Worm (Caenorhabditis elegans): ENCODE results near the gene upp-1.

Gene upp-1

ce11 chrIII:7659440-7659839 lies 16.5 kb upstream of the upp-1 start (continued):
- no peak for TF ChIP-seq F23B12.7 (tag; optimal IDR thresholded peaks at IDR 0.05; ENCODE audit: insufficient read depth)
- TF ChIP-seq snpc-3.4 (tag; optimal IDR thresholded peaks at IDR 0.05), result no peak
- peak; percentile 6 for TF ChIP-seq ztf-18 (tag; optimal IDR thresholded peaks at IDR 0.05)
- no peak for TF ChIP-seq aptf-3 (GFP tag; IDR thresholded peaks at IDR 0.05)
- TF ChIP-seq attf-3 (GFP tag; conservative IDR thresholded peaks at IDR 0.05), result no peak
- TF ChIP-seq snpc-4 (GFP tag; optimal IDR thresholded peaks at IDR 0.05), result no peak
- no peak for TF ChIP-seq snpc-4 (tag; optimal IDR thresholded peaks at IDR 0.05)
- TF ChIP-seq repo-1 (tag; optimal IDR thresholded peaks at IDR 0.05), result no peak
- TF ChIP-seq lin-35 (GFP tag; optimal IDR thresholded peaks at IDR 0.05), result no peak
- peak; percentile 41; the same call in 1 of the 2 replicates for TF ChIP-seq K11D2.4 (GFP tag; IDR thresholded peaks at IDR 0.05)
- no peak for TF ChIP-seq nhr-80 (tag; optimal IDR thresholded peaks at IDR 0.05)
- TF ChIP-seq ceh-58 (GFP tag; IDR thresholded peaks at IDR 0.05), result no peak
- no peak for TF ChIP-seq hmg-20 (GFP tag; IDR thresholded peaks at IDR 0.05)
- TF ChIP-seq unc-62 (GFP tag; optimal IDR thresholded peaks at IDR 0.05), result no peak
- TF ChIP-seq Y95B8A.8 (GFP tag; IDR thresholded peaks at IDR 0.05), result no peak
- peak; percentile 96 for TF ChIP-seq zfh-2 (GFP tag; conservative IDR thresholded peaks at IDR 0.05)
- peak; percentile 75; the same call in 1 of the 2 replicates for TF ChIP-seq egrh-3 (GFP tag; IDR thresholded peaks at IDR 0.05)
- no peak for TF ChIP-seq T26A5.8 (tag; optimal IDR thresholded peaks at IDR 0.05)
- no peak for TF ChIP-seq tbp1 (GFP tag; optimal IDR thresholded peaks at IDR 0.05)
- TF ChIP-seq tbx-9 (tag; optimal IDR thresholded peaks at IDR 0.05; ENCODE audit: borderline replicate concordance), result no peak
- peak; percentile 78 for TF ChIP-seq K12H6.12 (tag; optimal IDR thresholded peaks at IDR 0.05)
- no peak for TF ChIP-seq ztf-26 (tag; optimal IDR thresholded peaks at IDR 0.05)
- no peak for TF ChIP-seq ama-1 (optimal IDR thresholded peaks at IDR 0.05)
- no peak for TF ChIP-seq ama-1 (GFP tag; optimal IDR thresholded peaks at IDR 0.05)
- no peak for TF ChIP-seq dox-1 (GFP tag; IDR thresholded peaks at IDR 0.05)
- no peak for TF ChIP-seq cebp-2 (GFP tag; IDR thresholded peaks at IDR 0.05)
- no peak for TF ChIP-seq ztf-25 (GFP tag; IDR thresholded peaks at IDR 0.05)
- TF ChIP-seq F55B11.4 (tag; optimal IDR thresholded peaks at IDR 0.05; ENCODE audit: borderline replicate concordance, insufficient read depth), result no peak
- no peak for TF ChIP-seq B0035.1 (tag; optimal IDR thresholded peaks at IDR 0.05)
- no peak for TF ChIP-seq akir-1 (GFP tag; optimal IDR thresholded peaks at IDR 0.05)
- no peak for TF ChIP-seq bed-1 (GFP tag; IDR thresholded peaks at IDR 0.05)
- TF ChIP-seq athp-1 (tag; optimal IDR thresholded peaks at IDR 0.05), result no peak
- TF ChIP-seq ceh-27 (GFP tag; optimal IDR thresholded peaks at IDR 0.05), result peak; percentile 49
- TF ChIP-seq ekl-4 (GFP tag; IDR thresholded peaks at IDR 0.05), result no peak
- TF ChIP-seq F10E7.11 (tag; optimal IDR thresholded peaks at IDR 0.05), result no peak
- no peak for TF ChIP-seq B0336.3 (GFP tag; IDR thresholded peaks at IDR 0.05)
- no peak for TF ChIP-seq xnd-1 (tag; optimal IDR thresholded peaks at IDR 0.05)
- TF ChIP-seq ets-4 (GFP tag; optimal IDR thresholded peaks at IDR 0.05), result no peak
- TF ChIP-seq nhr-179 (tag; optimal IDR thresholded peaks at IDR 0.05), result no peak
- no peak for TF ChIP-seq gei-17 (GFP tag; optimal IDR thresholded peaks at IDR 0.05)
- no peak for TF ChIP-seq B0261.1 (tag; optimal IDR thresholded peaks at IDR 0.05)
- TF ChIP-seq madf-10 (tag; optimal IDR thresholded peaks at IDR 0.05), result peak; percentile 12

ce11 chrIII:7656474-7656873 lies 13.6 kb upstream of the upp-1 start, which contains the start of gene ZK783.7:
TSS of gene ZK783.7 (plus strand) at chrIII:7656719.
- TF ChIP-seq snpc-3.4 (tag; optimal IDR thresholded peaks at IDR 0.05) (no peak), ceh-91 (GFP tag; IDR thresholded peaks at IDR 0.05) (no peak), lin-54 (GFP tag; optimal IDR thresholded peaks at IDR 0.05) (no peak), Y67H2A.10 (GFP tag; conservative IDR thresholded peaks at IDR 0.05) (no peak)

All from whole organism, young adult.